Worm (Caenorhabditis elegans) whole organism, young adult: ENCODE data around the gene sri-71.

Source experiments
- F55B11.4 ChIP-seq: sonication (generic microtip); optimal IDR thresholded peaks from 2 replicates; lab custom pipeline; 2016; ENCODE audit warnings: missing compliant biosample characterization, missing genetic modification characterization, borderline replicate concordance; ENCODE audit not compliant: insufficient read depth
- ceh-100 ChIP-seq: fragments of 200-800 bp; sonication (Bioruptor generic); IDR thresholded peaks from 2 replicates; pipeline ENCODE4 v1.3.6; 2022; ENCODE audit warnings: missing genetic modification reagents, missing genetic modification characterization, missing compliant biosample characterization
- dox-1 ChIP-seq: fragments of 200-800 bp; sonication (Bioruptor generic); IDR thresholded peaks from 2 replicates; pipeline ENCODE4 v1.3.6; 2022; ENCODE audit warnings: missing genetic modification reagents, missing genetic modification characterization, missing compliant biosample characterization
- egrh-3 ChIP-seq: fragments of 200-800 bp; sonication (Bioruptor generic); IDR thresholded peaks from 2 replicates; pipeline ENCODE4 v1.3.6; 2022; ENCODE audit warnings: missing genetic modification reagents, missing genetic modification characterization, missing compliant biosample characterization
- him-1 ChIP-seq: sonication (generic microtip); optimal IDR thresholded peaks from 2 replicates; lab custom pipeline; 2016; ENCODE audit warnings: missing genotype, missing genetic modification reagents, missing genetic modification characterization, missing compliant biosample characterization
- lin-26 ChIP-seq: fragments of 200-800 bp; sonication (Bioruptor generic); IDR thresholded peaks from 2 replicates; pipeline ENCODE4 v1.3.6; 2022; ENCODE audit warnings: missing genetic modification reagents, missing genetic modification characterization, missing compliant biosample characterization
- pha-4 ChIP-seq: fragments of 150-350 bp; sonication (generic microtip); optimal IDR thresholded peaks from 2 replicates; lab custom pipeline; 2014; ENCODE audit warnings: missing biosample characterization, missing genetic modification reagents, missing genetic modification characterization
- tbx-9 ChIP-seq: sonication (generic microtip); optimal IDR thresholded peaks from 2 replicates; lab custom pipeline; 2016; ENCODE audit warnings: borderline replicate concordance, missing genetic modification characterization, inconsistent platforms, missing compliant biosample characterization

ce11 chrII:2649539-2649938, 22.0 kb downstream of the sri-71 start, which contains the start of the genes F22E5.13 and F22E5.6:
- TF ChIP-seq dox-1 (no peak), egrh-3 (GFP tag; lab: Robert Waterston, UW) (no peak), tbx-9 (tag; lab: Kevin White, UChicago) (no peak), pha-4 (tag; lab: Kevin White, UChicago) (no peak), F55B11.4 (tag; lab: Kevin White, UChicago) (no peak), him-1 (tag; lab: Kevin White, UChicago) (no peak), lin-26 (no peak), ceh-100 (GFP tag; lab: Robert Waterston, UW) (no peak)
